Worm (Caenorhabditis elegans) whole organism, L4 larva: Measurements from ENCODE around the gene rps-4.

Experiments used
- ama-1 ChIP-seq: fragments of 150-350 bp; optimal IDR thresholded peaks from 2 replicates; lab custom pipeline; 2014; ENCODE audit warnings: inconsistent platforms, mixed read lengths
- lim-7 ChIP-seq: fragments of 200-800 bp; sonication (Bioruptor generic); IDR thresholded peaks from 2 replicates; pipeline ENCODE4 v1.3.6; 2022; ENCODE audit warnings: missing genetic modification characterization, missing compliant biosample characterization
- madf-9 ChIP-seq: fragments of 200-800 bp; sonication (Bioruptor generic); conservative IDR thresholded peaks from 2 replicates; pipeline ENCODE4 v1.3.6; 2022; ENCODE audit warnings: missing genetic modification reagents, missing genetic modification characterization, missing compliant biosample characterization
- pqm-1 ChIP-seq: sonication (generic microtip); optimal IDR thresholded peaks from 2 replicates; lab custom pipeline; 2017; ENCODE audit warnings: missing biosample characterization, missing genetic modification characterization
- rbr-2 ChIP-seq: sonication (generic microtip); optimal IDR thresholded peaks from 2 replicates; lab custom pipeline; 2016; ENCODE audit warnings: missing genotype, missing genetic modification characterization, missing compliant biosample characterization
- snpc-4 ChIP-seq: fragments of 150-350 bp; optimal IDR thresholded peaks from 2 replicates; lab custom pipeline; 2014; ENCODE audit warnings: missing biosample characterization, missing genetic modification characterization
- unc-62 ChIP-seq, 3 experiments: fragments of 150-350 bp in 1 of 3; sonication (generic microtip); optimal IDR thresholded peaks in 2 of 3; peaks in 1 of 3; 1 replicate in 1 of 3; 2 replicates in 2 of 3; lab custom pipeline; 2014 to 2017; ENCODE audit warnings: missing biosample characterization in 3 of 3, missing genetic modification characterization in 3 of 3, missing genetic modification reagents in 3 of 3, missing genotype in 1 of 3

ce11 chrIV:7083382-7083784, 1.1 kb downstream of the rps-4 start, which contains the start of gene Y43B11AR.3:
- TF ChIP-seq rbr-2 (no peak), madf-9 (GFP tag; lab: Robert Waterston, UW) (no peak), pqm-1 (no peak), ama-1 (peak; percentile 74), lim-7 (no peak; the same call in none of the 2 replicates), snpc-4 (tag; lab: Kevin White, UChicago) (no peak), unc-62 (GFP tag; optimal IDR thresholded peaks at IDR 0.05 in 1 of 2; lab: Kevin White, UChicago) (no peak), unc-62 (tag; optimal IDR thresholded peaks at IDR 0.05; lab: Kevin White, UChicago) (no peak)
